Worm (Caenorhabditis elegans) whole organism, midembryonic: ENCODE measurements around the gene sre-24.

ENCODE experiments used
- T22C8.4 ChIP-seq: fragments of 200-800 bp; sonication (Bioruptor generic); IDR thresholded peaks from 2 replicates; pipeline ENCODE4 v1.3.6; 2022; ENCODE audit warnings: missing genetic modification characterization, missing compliant biosample characterization
- cog-1 ChIP-seq: sonication (generic microtip); optimal IDR thresholded peaks from 2 replicates; lab custom pipeline; 2016; ENCODE audit warnings: missing genetic modification characterization, missing compliant biosample characterization
- flt-1 ChIP-seq: fragments of 200-800 bp; sonication (Bioruptor generic); IDR thresholded peaks from 2 replicates; pipeline ENCODE4 v1.3.6; 2022; ENCODE audit warnings: missing genetic modification characterization, missing compliant biosample characterization
- klf-2 ChIP-seq: fragments of 200-800 bp; sonication (Bioruptor generic); conservative IDR thresholded peaks from 2 replicates; pipeline ENCODE4 v1.3.6; 2022; ENCODE audit warnings: missing genetic modification reagents, missing genetic modification characterization, missing compliant biosample characterization
- med-1 ChIP-seq: sonication (generic microtip); optimal IDR thresholded peaks from 2 replicates; lab custom pipeline; 2017; ENCODE audit warnings: missing genetic modification characterization, mild to moderate bottlenecking, missing compliant biosample characterization, antibody characterized with exemption, missing genetic modification reagents; ENCODE audit not compliant: insufficient read depth
- ref-1 ChIP-seq: fragments of 200-800 bp; sonication (Bioruptor generic); conservative IDR thresholded peaks from 2 replicates; pipeline ENCODE4 v1.3.6; 2022; ENCODE audit warnings: missing genetic modification reagents, missing genetic modification characterization, missing compliant biosample characterization
- tab-1 ChIP-seq: fragments of 200-800 bp; sonication (Bioruptor generic); IDR thresholded peaks from 2 replicates; pipeline ENCODE4 v1.3.6; 2022; ENCODE audit warnings: missing genetic modification characterization, missing compliant biosample characterization
- ztf-23 ChIP-seq: fragments of 200-800 bp; sonication (Bioruptor generic); IDR thresholded peaks from 2 replicates; pipeline ENCODE4 v1.3.6; 2022; ENCODE audit warnings: missing genetic modification reagents, missing genetic modification characterization, missing compliant biosample characterization
- ztf-29 ChIP-seq: fragments of 200-800 bp; sonication (Bioruptor generic); IDR thresholded peaks from 2 replicates; pipeline ENCODE4 v1.3.6; 2022; ENCODE audit warnings: missing genetic modification reagents, missing genetic modification characterization, missing compliant biosample characterization

sre-24 gene

DNA sequence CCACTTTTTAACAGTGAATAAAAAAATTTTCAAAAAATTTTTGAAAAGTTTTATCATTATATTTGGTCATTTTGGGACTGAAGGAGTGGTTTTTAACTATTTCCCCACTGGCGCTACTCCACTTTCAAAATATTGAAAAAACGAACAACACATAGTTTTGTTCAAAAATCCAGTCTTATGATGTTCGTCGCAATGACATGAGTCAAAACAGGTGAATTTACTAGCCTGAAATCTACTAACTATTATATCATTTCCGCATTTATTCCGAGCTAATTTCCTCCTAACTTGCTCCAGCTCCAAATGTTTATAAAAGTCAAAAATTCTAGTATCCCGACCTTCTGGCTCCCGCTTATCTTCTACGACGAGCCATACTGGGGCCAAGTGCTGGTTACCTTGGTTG, at the start of gene sre-24:
TSS of gene sre-24 (plus strand) at position 301 of the 400 bp plus-strand sequence.
- TF ChIP-seq ztf-29 (GFP tag; lab: Robert Waterston, UW) (no peak), T22C8.4 (GFP tag; lab: Robert Waterston, UW) (no peak), med-1 (GFP tag; lab: Kevin White, UChicago) (no peak), flt-1 (GFP tag; lab: Robert Waterston, UW) (no peak), tab-1 (GFP tag; lab: Robert Waterston, UW) (no peak)

DNA sequence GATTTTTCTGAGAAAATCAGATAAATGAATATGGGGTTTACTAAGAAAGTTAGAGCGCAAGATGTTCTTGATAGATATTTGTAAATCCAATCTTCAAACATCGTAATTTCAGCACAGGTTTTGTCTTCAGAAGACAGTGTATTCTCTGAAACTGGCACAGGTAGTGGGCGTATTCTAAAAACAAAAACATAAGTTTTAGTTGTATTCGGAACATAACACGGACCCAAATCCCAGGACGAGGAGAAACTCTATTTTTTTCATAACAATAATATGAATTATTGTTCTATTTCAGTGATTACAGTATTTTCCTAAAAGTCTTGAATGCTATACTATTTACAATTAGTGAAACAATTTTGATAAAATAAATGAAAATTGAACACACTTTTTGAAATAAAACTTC, 48.0 kb upstream of the sre-24 start, which contains the start of gene srj-45:
TSS of gene srj-45 (minus strand) at position 101 of the 400 bp plus-strand sequence.
- TF ChIP-seq ztf-23 (GFP tag; lab: Robert Waterston, UW) (no peak), flt-1 (GFP tag; lab: Robert Waterston, UW) (no peak), tab-1 (GFP tag; lab: Robert Waterston, UW) (no peak), ztf-29 (GFP tag; lab: Robert Waterston, UW) (no peak), klf-2 (no peak), T22C8.4 (GFP tag; lab: Robert Waterston, UW) (no peak), cog-1 (tag; lab: Kevin White, UChicago) (no peak), med-1 (GFP tag; lab: Kevin White, UChicago) (no peak)

DNA sequence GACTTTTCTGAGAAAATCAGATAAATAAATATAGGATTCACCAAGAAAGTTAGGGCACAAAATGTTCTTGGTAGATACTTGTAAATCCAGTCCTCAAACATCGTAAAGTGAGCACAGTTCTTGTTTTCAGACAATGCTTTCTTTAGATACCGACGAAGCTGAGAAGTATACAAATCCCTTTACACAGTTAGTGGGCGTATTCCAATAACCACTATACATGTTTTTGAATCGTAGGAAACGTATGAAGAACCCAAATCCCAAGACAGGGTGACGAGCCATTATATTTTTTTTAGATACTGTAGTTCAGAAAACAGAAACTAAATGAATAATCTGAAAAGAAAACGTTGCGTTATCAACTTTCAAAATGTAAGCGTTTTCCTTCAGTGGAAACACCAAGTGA, 38.7 kb upstream of the sre-24 start, which contains the start of gene srj-44:
TSS of gene srj-44 (minus strand) at position 101 of the 400 bp plus-strand sequence.
- TF ChIP-seq T22C8.4 (GFP tag; lab: Robert Waterston, UW) (no peak), ztf-29 (GFP tag; lab: Robert Waterston, UW) (no peak), med-1 (GFP tag; lab: Kevin White, UChicago) (no peak), ref-1 (GFP tag; lab: Robert Waterston, UW) (no peak), cog-1 (tag; lab: Kevin White, UChicago) (no peak), klf-2 (no peak), tab-1 (GFP tag; lab: Robert Waterston, UW) (no peak), flt-1 (GFP tag; lab: Robert Waterston, UW) (no peak), ztf-23 (GFP tag; lab: Robert Waterston, UW) (no peak)

DNA sequence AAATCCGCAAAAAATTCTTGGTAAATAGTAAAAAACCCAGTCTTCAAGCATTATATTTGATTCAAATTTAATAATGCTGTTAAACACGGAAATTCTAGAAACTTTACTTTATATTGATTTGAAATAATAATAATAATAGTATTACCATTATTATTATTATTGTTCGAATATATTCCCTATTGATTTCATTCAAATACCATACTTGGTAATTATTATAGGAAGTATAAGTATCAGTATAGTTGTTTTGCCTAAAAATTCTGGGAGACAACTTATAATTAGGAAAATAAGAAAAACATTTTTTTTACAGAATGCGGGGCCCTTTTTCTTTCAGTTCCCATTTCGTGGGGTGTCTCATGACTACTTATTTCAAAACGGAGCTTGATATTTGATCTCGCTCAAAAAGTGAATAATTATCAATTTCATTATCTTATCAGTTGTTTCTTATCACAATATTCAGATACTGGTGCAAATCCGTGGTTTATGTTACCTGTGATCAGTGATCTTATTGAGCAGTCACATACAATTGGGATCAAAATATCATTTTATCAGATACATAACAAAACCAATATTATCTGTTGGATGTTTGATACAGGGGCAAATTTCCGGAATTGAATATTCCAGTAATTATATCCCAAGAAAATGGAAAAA, 36.1 kb upstream of the sre-24 start, which contains the start of gene srj-49:
TSS of gene srj-49 (minus strand) at position 51 of the 648 bp plus-strand sequence.
- TF ChIP-seq ztf-23 (GFP tag; lab: Robert Waterston, UW) (no peak), klf-2 (no peak), flt-1 (GFP tag; lab: Robert Waterston, UW) (no peak), cog-1 (tag; lab: Kevin White, UChicago) (no peak), tab-1 (GFP tag; lab: Robert Waterston, UW) (no peak), T22C8.4 (GFP tag; lab: Robert Waterston, UW) (no peak), med-1 (GFP tag; lab: Kevin White, UChicago) (no peak), ref-1 (GFP tag; lab: Robert Waterston, UW) (no peak), ztf-29 (GFP tag; lab: Robert Waterston, UW) (no peak)

DNA sequence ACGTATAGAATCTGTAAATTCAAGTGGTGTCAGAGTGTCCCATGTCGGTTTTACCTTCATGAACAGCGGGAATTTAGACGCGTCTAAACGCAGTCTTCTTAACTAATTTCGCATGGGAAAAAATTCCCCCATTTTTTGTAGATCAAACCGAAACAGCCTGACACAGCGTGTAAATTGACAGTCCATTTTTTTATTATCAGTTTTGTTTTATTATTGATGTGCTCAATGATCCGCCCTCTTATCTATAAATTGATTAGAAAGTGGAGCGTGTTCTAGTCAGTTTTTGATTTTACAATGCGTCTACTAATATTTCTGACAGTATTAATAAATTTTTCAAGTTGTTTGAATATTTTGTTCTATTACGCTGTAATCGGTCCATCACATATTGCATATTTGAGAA, 35.4 kb upstream of the sre-24 start, which contains the start of gene ugt-53:
TSS of gene ugt-53 (plus strand) at position 273 of the 400 bp plus-strand sequence.
- no peak for TF ChIP-seq ztf-29 (GFP tag; lab: Robert Waterston, UW)
- no peak for TF ChIP-seq T22C8.4 (GFP tag; lab: Robert Waterston, UW)
- no peak for TF ChIP-seq ztf-23 (GFP tag; lab: Robert Waterston, UW)
- no peak for TF ChIP-seq cog-1 (tag; lab: Kevin White, UChicago)
- TF ChIP-seq tab-1 (GFP tag; lab: Robert Waterston, UW): no peak

DNA sequence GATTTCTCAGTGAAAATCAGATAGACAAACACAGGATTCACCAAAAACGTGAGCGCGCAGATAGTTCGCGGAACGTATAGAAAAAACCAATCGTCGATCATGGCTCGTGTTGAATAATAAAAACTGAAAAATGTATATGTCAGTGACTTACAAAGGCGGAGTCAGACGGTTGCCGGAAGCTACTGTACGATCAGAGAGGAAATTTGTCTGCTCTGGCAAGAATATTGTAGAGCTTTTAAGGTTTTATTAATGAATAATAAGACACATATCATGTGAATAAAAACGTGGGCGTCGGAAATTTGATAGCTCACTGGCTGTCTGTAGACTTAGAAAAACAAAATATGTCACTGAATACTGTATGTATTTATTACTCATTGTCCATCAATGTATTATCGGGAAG, 29.0 kb upstream of the sre-24 start, which contains the start of gene srj-57:
TSS of gene srj-57 (minus strand) at position 101 of the 400 bp plus-strand sequence.
- TF ChIP-seq T22C8.4 (GFP tag; lab: Robert Waterston, UW): no peak
- no peak for TF ChIP-seq med-1 (GFP tag; lab: Kevin White, UChicago)
- no peak for TF ChIP-seq ref-1 (GFP tag; lab: Robert Waterston, UW)
- no peak for TF ChIP-seq ztf-29 (GFP tag; lab: Robert Waterston, UW)
- no peak for TF ChIP-seq cog-1 (tag; lab: Kevin White, UChicago)

DNA sequence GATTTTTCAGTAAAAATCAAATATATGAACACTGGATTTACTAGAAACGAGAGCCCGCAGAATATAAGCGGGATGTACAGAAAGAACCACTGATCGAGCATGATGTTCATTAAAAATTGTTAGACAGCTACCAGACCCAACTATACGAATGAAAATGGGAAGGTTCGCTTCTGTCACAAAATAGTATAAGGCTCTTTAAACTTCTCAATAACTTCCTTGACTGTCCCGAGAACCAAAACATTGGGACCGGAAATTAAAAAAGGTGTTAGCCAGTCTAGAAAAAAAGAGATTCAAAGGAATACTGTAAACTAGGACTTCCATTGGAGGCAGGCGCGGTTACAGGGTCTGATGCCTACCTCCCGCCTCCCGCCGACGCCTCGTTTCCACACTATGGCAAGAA, 26.7 kb upstream of the sre-24 start, which contains the start of gene srj-55:
TSS of gene srj-55 (minus strand) at position 101 of the 400 bp plus-strand sequence.
- TF ChIP-seq ztf-23 (GFP tag; lab: Robert Waterston, UW): no peak

DNA sequence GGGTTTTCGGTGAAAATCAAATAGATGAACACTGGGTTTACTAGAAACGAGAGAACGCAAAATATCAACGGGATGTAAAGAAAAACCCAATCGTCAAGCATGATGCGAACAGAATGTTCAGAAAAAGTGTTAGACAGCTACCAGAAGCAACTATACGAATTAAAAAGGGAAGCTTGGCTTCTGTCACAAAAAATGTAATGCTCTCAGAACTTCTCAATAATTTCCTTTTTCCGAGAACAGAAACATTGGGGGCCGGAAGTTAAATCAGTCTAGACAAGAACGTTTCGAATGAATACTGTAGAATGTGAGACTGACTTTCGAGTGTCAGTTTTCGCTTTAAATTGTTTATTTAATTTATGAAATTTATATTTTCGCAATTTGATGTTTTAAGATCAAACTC, 24.8 kb upstream of the sre-24 start, which contains the start of gene srj-54:
TSS of gene srj-54 (minus strand) at position 101 of the 400 bp plus-strand sequence.
- TF ChIP-seq T22C8.4 (GFP tag; lab: Robert Waterston, UW): no peak
- TF ChIP-seq tab-1 (GFP tag; lab: Robert Waterston, UW): no peak
- TF ChIP-seq med-1 (GFP tag; lab: Kevin White, UChicago): no peak
- TF ChIP-seq ztf-23 (GFP tag; lab: Robert Waterston, UW): no peak
- TF ChIP-seq ref-1 (GFP tag; lab: Robert Waterston, UW): no peak
- no peak for TF ChIP-seq klf-2
- TF ChIP-seq cog-1 (tag; lab: Kevin White, UChicago): no peak
- no peak for TF ChIP-seq ztf-29 (GFP tag; lab: Robert Waterston, UW)
- no peak for TF ChIP-seq flt-1 (GFP tag; lab: Robert Waterston, UW)

DNA sequence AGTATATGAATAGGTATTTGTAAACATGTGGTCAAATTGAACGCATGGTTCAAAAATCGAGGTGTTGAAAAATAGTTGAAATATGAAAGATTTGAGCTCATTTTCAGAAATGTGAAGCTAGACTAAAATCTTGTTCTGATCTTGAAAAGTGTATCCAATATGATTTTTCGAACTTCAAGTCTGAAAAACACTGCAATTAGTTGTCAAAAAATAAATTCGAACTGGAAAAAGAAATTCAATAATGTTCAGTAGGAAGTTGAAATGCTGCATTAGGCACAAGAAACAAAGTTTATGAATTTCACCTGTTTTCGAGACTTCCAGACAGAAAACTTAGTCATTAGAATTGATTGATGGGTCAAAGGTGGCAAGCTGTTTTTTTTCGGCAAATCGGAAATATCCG, 23.0 kb upstream of the sre-24 start, which contains the start of gene srh-270:
TSS of gene srh-270 (minus strand) at position 101 of the 400 bp plus-strand sequence.
- no peak for TF ChIP-seq med-1 (GFP tag; lab: Kevin White, UChicago)
- TF ChIP-seq tab-1 (GFP tag; lab: Robert Waterston, UW): no peak
- no peak for TF ChIP-seq flt-1 (GFP tag; lab: Robert Waterston, UW)
- TF ChIP-seq ztf-23 (GFP tag; lab: Robert Waterston, UW): no peak
- TF ChIP-seq klf-2: no peak
- no peak for TF ChIP-seq ztf-29 (GFP tag; lab: Robert Waterston, UW)
